Fruit fly (Drosophila melanogaster) whole organism, embryonic: Measurements from ENCODE around the gene CG14220.

Source experiments
- Abd-B ChIP-seq: fragments of 200-800 bp; sonication (Bioruptor generic); optimal IDR thresholded peaks from 2 replicates; lab custom pipeline; 2018; ENCODE audit warnings: missing biosample characterization, mild to moderate bottlenecking, missing genetic modification characterization, moderate library complexity
- Adf1 ChIP-seq: fragments of 200-800 bp; sonication (Bioruptor generic); IDR thresholded peaks from 2 replicates; pipeline ENCODE4 v1.3.6; 2022; ENCODE audit warnings: missing biosample characterization, missing genetic modification characterization
- CG12155 ChIP-seq: fragments of 200-800 bp; sonication (Bioruptor generic); optimal IDR thresholded peaks from 3 replicates; lab custom pipeline; 2016; ENCODE audit warnings: missing biosample characterization, missing genetic modification characterization
- CG12744 ChIP-seq: fragments of 200-800 bp; sonication (Bioruptor generic); optimal IDR thresholded peaks from 2 replicates; lab custom pipeline; 2016; ENCODE audit warnings: missing biosample characterization, missing genetic modification characterization
- CG14014 ChIP-seq: fragments of 200-800 bp; sonication (Bioruptor generic); IDR thresholded peaks from 2 replicates; pipeline ENCODE4 v1.3.6; 2022; ENCODE audit warnings: missing biosample characterization, missing genetic modification characterization
- CG16815 ChIP-seq: fragments of 200-800 bp; sonication (Bioruptor generic); optimal IDR thresholded peaks from 3 replicates; lab custom pipeline; 2017; ENCODE audit warnings: missing biosample characterization, mild to moderate bottlenecking, missing genetic modification characterization
- CG2116 ChIP-seq: fragments of 200-800 bp; sonication (Bioruptor generic); optimal IDR thresholded peaks from 3 replicates; lab custom pipeline; 2018; ENCODE audit warnings: missing biosample characterization, mild to moderate bottlenecking, missing genetic modification characterization
- CG2889 ChIP-seq: fragments of 200-800 bp; sonication (Bioruptor generic); IDR thresholded peaks from 3 replicates; pipeline ENCODE4 v1.3.6; 2022; ENCODE audit warnings: missing biosample characterization, missing genetic modification characterization
- CG32532 ChIP-seq: fragments of 200-800 bp; sonication (Bioruptor generic); IDR thresholded peaks from 2 replicates; pipeline ENCODE4 v1.3.6; 2022; ENCODE audit warnings: missing biosample characterization, missing genetic modification characterization
- CG42726 ChIP-seq: fragments of 200-800 bp; sonication (Bioruptor generic); IDR thresholded peaks from 2 replicates; pipeline ENCODE4 v1.3.6; 2022; ENCODE audit warnings: missing biosample characterization, missing genetic modification characterization; ENCODE audit not compliant: partially characterized antibody
- CG4820 ChIP-seq: fragments of 200-800 bp; sonication (Bioruptor generic); optimal IDR thresholded peaks from 3 replicates; lab custom pipeline; 2016; ENCODE audit warnings: missing biosample characterization, missing genetic modification characterization
- CG4854 ChIP-seq: fragments of 200-800 bp; sonication (Bioruptor generic); optimal IDR thresholded peaks from 2 replicates; lab custom pipeline; 2016; ENCODE audit warnings: missing biosample characterization, missing genetic modification characterization, inconsistent platforms
- CG5180 ChIP-seq: fragments of 200-800 bp; sonication (Bioruptor generic); optimal IDR thresholded peaks from 3 replicates; lab custom pipeline; 2017; ENCODE audit warnings: missing biosample characterization, missing genetic modification characterization, mild to moderate bottlenecking, moderate library complexity, missing genetic modification reagents
- CG6175 ChIP-seq: fragments of 200-800 bp; sonication (Bioruptor generic); IDR thresholded peaks from 3 replicates; pipeline ENCODE4 v1.3.6; 2022; ENCODE audit warnings: missing biosample characterization, missing genetic modification characterization
- CG6683 ChIP-seq: fragments of 200-800 bp; sonication (Bioruptor generic); optimal IDR thresholded peaks from 2 replicates; lab custom pipeline; 2017; ENCODE audit warnings: missing biosample characterization, mild to moderate bottlenecking, missing genetic modification characterization, missing genetic modification reagents
- CG6854 ChIP-seq: fragments of 200-800 bp; sonication (Bioruptor generic); optimal IDR thresholded peaks from 3 replicates; lab custom pipeline; 2017; ENCODE audit warnings: missing biosample characterization, mild to moderate bottlenecking, missing genetic modification characterization
- CG7357 ChIP-seq: fragments of 200-800 bp; sonication (Bioruptor generic); IDR thresholded peaks from 3 replicates; pipeline ENCODE4 v1.3.6; 2022; ENCODE audit warnings: missing biosample characterization, missing genetic modification characterization
- CG7372 ChIP-seq: fragments of 200-800 bp; sonication (Bioruptor generic); IDR thresholded peaks from 2 replicates; pipeline ENCODE4 v1.3.6; 2022; ENCODE audit warnings: missing biosample characterization, missing genetic modification characterization
- CG7786 ChIP-seq: fragments of 200-800 bp; sonication (Bioruptor generic); optimal IDR thresholded peaks from 2 replicates; lab custom pipeline; 2016; ENCODE audit warnings: missing biosample characterization, missing genetic modification characterization
- CG8290 ChIP-seq, 3 experiments: fragments of 200-800 bp; sonication (Bioruptor generic); optimal IDR thresholded peaks; 2 replicates each; lab custom pipeline; 2016 to 2019; ENCODE audit warnings: missing biosample characterization in 3 of 3, missing genetic modification characterization in 3 of 3, mild to moderate bottlenecking in 2 of 3, moderate library complexity in 1 of 3
- CG8478 ChIP-seq: fragments of >200 bp; optimal IDR thresholded peaks from 2 replicates; lab custom pipeline; 2018
- CG8944 ChIP-seq: fragments of 200-800 bp; sonication (Bioruptor generic); optimal IDR thresholded peaks from 3 replicates; lab custom pipeline; 2016; ENCODE audit warnings: missing biosample characterization, missing genetic modification characterization
- CoRest ChIP-seq: fragments of 200-800 bp; sonication (Bioruptor generic); optimal IDR thresholded peaks from 3 replicates; lab custom pipeline; 2018; ENCODE audit warnings: missing biosample characterization, mild to moderate bottlenecking, missing genetic modification characterization, moderate library complexity
- Doc2 ChIP-seq: fragments of 200-800 bp; sonication (Bioruptor generic); IDR thresholded peaks from 2 replicates; pipeline ENCODE4 v1.3.6; 2022; ENCODE audit warnings: missing biosample characterization, missing genetic modification characterization
- Elba2 ChIP-seq: fragments of 200-800 bp; sonication (Bioruptor generic); optimal IDR thresholded peaks from 3 replicates; lab custom pipeline; 2016; ENCODE audit warnings: missing biosample characterization, missing genetic modification characterization
- H2.0 ChIP-seq: fragments of 200-800 bp; sonication (Bioruptor generic); IDR thresholded peaks from 2 replicates; pipeline ENCODE4 v1.3.6; 2022; ENCODE audit warnings: missing biosample characterization, missing genetic modification characterization
- MTF-1 ChIP-seq: fragments of 200-800 bp; sonication (Bioruptor generic); optimal IDR thresholded peaks from 2 replicates; lab custom pipeline; 2018; ENCODE audit warnings: missing biosample characterization, mild to moderate bottlenecking, missing genetic modification characterization, borderline replicate concordance
- Max ChIP-seq: fragments of 200-800 bp; sonication (Bioruptor generic); optimal IDR thresholded peaks from 2 replicates; lab custom pipeline; 2016; ENCODE audit warnings: missing biosample characterization, mild to moderate bottlenecking, missing genetic modification characterization
- Neu2 ChIP-seq: fragments of 200-800 bp; sonication (Bioruptor generic); optimal IDR thresholded peaks from 3 replicates; lab custom pipeline; 2016; ENCODE audit warnings: missing biosample characterization, missing genetic modification characterization, borderline replicate concordance
- Nf-YA ChIP-seq: fragments of 200-800 bp; sonication (Bioruptor generic); IDR thresholded peaks from 2 replicates; pipeline ENCODE4 v1.3.6; 2022; ENCODE audit warnings: missing biosample characterization, missing genetic modification characterization
- Pdp1 ChIP-seq, 2 experiments: fragments of 200-800 bp; sonication (Bioruptor generic); optimal IDR thresholded peaks; 3 replicates each; lab custom pipeline; 2016; ENCODE audit warnings: missing biosample characterization in 2 of 2, missing genetic modification characterization in 2 of 2, mild to moderate bottlenecking in 1 of 2, moderate library complexity in 1 of 2
- Poxn ChIP-seq: fragments of 200-800 bp; sonication (Bioruptor generic); IDR thresholded peaks from 2 replicates; pipeline ENCODE4 v1.3.6; 2022; ENCODE audit warnings: missing biosample characterization, missing genetic modification characterization
- Xrp1 ChIP-seq: fragments of 200-800 bp; sonication (Bioruptor generic); IDR thresholded peaks from 2 replicates; pipeline ENCODE4 v1.3.6; 2022; ENCODE audit warnings: missing biosample characterization, missing genetic modification characterization
- az2 ChIP-seq: fragments of 200-800 bp; sonication (Bioruptor generic); optimal IDR thresholded peaks from 3 replicates; lab custom pipeline; 2016; ENCODE audit warnings: missing biosample characterization, missing genetic modification characterization
- bbx ChIP-seq: fragments of 200-800 bp; sonication (Bioruptor generic); IDR thresholded peaks from 2 replicates; pipeline ENCODE4 v1.3.6; 2022; ENCODE audit warnings: missing biosample characterization, missing genetic modification characterization; ENCODE audit not compliant: partially characterized antibody
- bigmax ChIP-seq: fragments of 200-800 bp; sonication (Bioruptor generic); optimal IDR thresholded peaks from 2 replicates; lab custom pipeline; 2018; ENCODE audit warnings: missing biosample characterization, mild to moderate bottlenecking, missing genetic modification characterization
- crol ChIP-seq: fragments of 200-800 bp; sonication (Bioruptor generic); IDR thresholded peaks from 2 replicates; pipeline ENCODE4 v1.3.6; 2022; ENCODE audit warnings: missing biosample characterization, missing genetic modification characterization
- dpn ChIP-seq, 2 experiments: fragments of 200-800 bp; sonication (Bioruptor generic); optimal IDR thresholded peaks; 3 replicates each; lab custom pipeline; 2016; ENCODE audit warnings: missing biosample characterization in 2 of 2, missing genetic modification characterization in 2 of 2
- exex ChIP-seq: fragments of 200-800 bp; sonication (Bioruptor generic); optimal IDR thresholded peaks from 4 replicates; lab custom pipeline; 2018; ENCODE audit warnings: missing biosample characterization, mild to moderate bottlenecking, missing genetic modification characterization, moderate library complexity
- fd3F ChIP-seq: fragments of 200-800 bp; sonication (Bioruptor generic); optimal IDR thresholded peaks from 2 replicates; lab custom pipeline; 2018; ENCODE audit warnings: missing biosample characterization, mild to moderate bottlenecking, missing genetic modification characterization, moderate library complexity
- fu2 ChIP-seq: fragments of 200-800 bp; sonication (Bioruptor generic); optimal IDR thresholded peaks from 2 replicates; lab custom pipeline; 2016; ENCODE audit warnings: missing biosample characterization, missing genetic modification characterization
- grau ChIP-seq: fragments of 200-800 bp; optimal IDR thresholded peaks from 3 replicates; lab custom pipeline; 2019; ENCODE audit warnings: missing biosample characterization, mild to moderate bottlenecking, missing genetic modification characterization, moderate library complexity
- lmd ChIP-seq: fragments of 200-800 bp; sonication (Bioruptor generic); IDR thresholded peaks from 2 replicates; pipeline ENCODE4 v1.3.6; 2022; ENCODE audit warnings: missing biosample characterization, missing genetic modification characterization
- phol ChIP-seq: fragments of 200-800 bp; sonication (Bioruptor generic); optimal IDR thresholded peaks from 3 replicates; lab custom pipeline; 2018; ENCODE audit warnings: missing biosample characterization, mild to moderate bottlenecking, missing genetic modification characterization, moderate library complexity
- ssp ChIP-seq: fragments of 200-800 bp; sonication (Bioruptor generic); IDR thresholded peaks from 2 replicates; pipeline ENCODE4 v1.3.6; 2022; ENCODE audit warnings: missing biosample characterization, missing genetic modification characterization
- sug ChIP-seq: fragments of 200-800 bp; optimal IDR thresholded peaks from 2 replicates; lab custom pipeline; 2019; ENCODE audit warnings: missing biosample characterization, mild to moderate bottlenecking, missing genetic modification characterization, moderate library complexity
- tgo ChIP-seq: fragments of 200-800 bp; sonication (Bioruptor generic); IDR thresholded peaks from 3 replicates; pipeline ENCODE4 v1.3.6; 2022; ENCODE audit warnings: missing biosample characterization, missing genetic modification characterization
- trh ChIP-seq: fragments of 200-800 bp; sonication (Bioruptor generic); optimal IDR thresholded peaks from 2 replicates; lab custom pipeline; 2016; ENCODE audit warnings: missing biosample characterization, missing genetic modification characterization
- tup ChIP-seq: fragments of 200-800 bp; sonication (Bioruptor generic); optimal IDR thresholded peaks from 2 replicates; lab custom pipeline; 2016; ENCODE audit warnings: missing biosample characterization, mild to moderate bottlenecking, missing genetic modification characterization, moderate library complexity
- yki ChIP-seq: fragments of >200 bp; optimal IDR thresholded peaks from 3 replicates; lab custom pipeline; 2018
- zfh1 ChIP-seq: fragments of 200-800 bp; sonication (Bioruptor generic); IDR thresholded peaks from 3 replicates; pipeline ENCODE4 v1.3.6; 2022; ENCODE audit warnings: missing biosample characterization, missing genetic modification characterization

CG14220 gene

DNA sequence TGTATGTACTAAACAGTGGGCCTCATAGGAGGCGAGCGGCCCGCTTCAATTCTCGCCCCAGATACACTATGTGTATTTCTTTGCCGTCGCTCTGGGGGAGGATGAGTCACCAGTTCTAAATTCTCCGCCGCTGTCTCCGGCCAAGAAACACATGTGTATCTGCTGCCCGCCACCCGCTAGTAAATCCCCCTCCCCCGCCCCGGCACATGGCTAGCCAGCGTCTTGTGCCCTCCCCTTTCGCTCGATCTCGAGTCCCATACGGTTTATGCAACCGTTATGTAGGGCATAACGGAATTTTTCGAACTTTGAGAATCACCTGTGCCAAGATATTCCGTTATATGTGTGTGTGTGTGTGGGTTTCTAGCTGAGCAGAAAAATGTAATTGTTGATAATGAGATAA lies 4.3 kb upstream of the CG14220 start (continued):
- TF ChIP-seq Neu2 (GFP tag; lab: Kevin White, UChicago) (no peak), Pdp1 (GFP tag; optimal IDR thresholded peaks at IDR 0.05; lab: Kevin White, UChicago) (peak in 1 of 2 experiments; percentile 85), crol (GFP tag; lab: Robert Waterston, UW) (peak; percentile 96), CG4820 (GFP tag; lab: Kevin White, UChicago) (no peak), CG4854 (GFP tag; lab: Kevin White, UChicago) (no peak), fd3F (GFP tag; lab: Kevin White, UChicago) (no peak), exex (peak; percentile 32), CG6683 (GFP tag; lab: Kevin White, UChicago) (no peak), CG8290 (GFP tag; optimal IDR thresholded peaks at IDR 0.05; lab: Kevin White, UChicago) (no peak), CG8290 (tag; optimal IDR thresholded peaks at IDR 0.05; lab: Kevin White, UChicago) (peak in 1 of 2 experiments; percentile 40), phol (no peak), CG14014 (GFP tag; lab: Robert Waterston, UW) (no peak), CG8478 (lab: Kevin White, UChicago) (no peak), Poxn (GFP tag; lab: Robert Waterston, UW) (no peak), bbx (GFP tag; lab: Robert Waterston, UW) (0 out of 2 replicates have a peak, but pooled peaks have one; percentile 20), Max (GFP tag; lab: Kevin White, UChicago) (no peak), Doc2 (no peak), Adf1 (peak; percentile 9; the same call in 1 of the 2 replicates), CG7372 (GFP tag; lab: Robert Waterston, UW) (no peak)
- TF ChIP-seq, all 482 proteins: peak for 26

DNA sequence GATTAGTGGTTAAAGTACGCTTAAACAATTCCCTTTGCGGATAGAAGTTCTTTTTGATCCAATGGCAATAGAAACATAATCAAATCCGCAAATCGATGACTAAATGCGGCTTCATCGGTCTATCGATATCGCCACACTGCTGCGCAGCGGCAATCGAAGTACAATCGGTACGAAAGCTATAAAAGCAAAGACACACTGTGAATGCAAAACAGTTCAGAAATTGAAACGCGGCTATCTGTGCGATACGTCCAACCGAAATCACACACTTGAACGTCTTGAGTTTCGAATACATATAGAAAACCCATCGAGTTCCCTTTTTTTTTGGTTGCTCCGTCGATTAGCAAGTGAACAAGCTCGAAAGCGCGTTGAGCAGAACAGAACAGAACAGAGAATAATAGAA lies 3.3 kb upstream of the CG14220 start, which contains the start of gene CG14207:
TSS of gene CG14207 (plus strand) at position 203 of the 400 bp plus-strand sequence.
- TF ChIP-seq zfh1 (GFP tag; lab: Robert Waterston, UW) = no peak
- peak; percentile 9 for TF ChIP-seq MTF-1 (GFP tag; lab: Kevin White, UChicago)
- no peak for TF ChIP-seq az2 (GFP tag; lab: Kevin White, UChicago)
- no peak for TF ChIP-seq Nf-YA (GFP tag; lab: Robert Waterston, UW)
- TF ChIP-seq yki = no peak
- TF ChIP-seq grau (tag; lab: Kevin White, UChicago) = peak; percentile 25
- no peak for TF ChIP-seq CG6175 (GFP tag; lab: Robert Waterston, UW)
- no peak for TF ChIP-seq CG12744 (GFP tag; lab: Kevin White, UChicago)
- no peak for TF ChIP-seq CG8290 (GFP tag; optimal IDR thresholded peaks at IDR 0.05; lab: Kevin White, UChicago)
- peak in 1 of 2 experiments; percentile 63 for TF ChIP-seq CG8290 (tag; optimal IDR thresholded peaks at IDR 0.05; lab: Kevin White, UChicago)
- TF ChIP-seq tup (GFP tag; lab: Kevin White, UChicago) = no peak
- TF ChIP-seq fu2 (GFP tag; lab: Kevin White, UChicago) = no peak
- no peak for TF ChIP-seq Elba2 (GFP tag; lab: Kevin White, UChicago)
- no peak for TF ChIP-seq CG7786
- TF ChIP-seq CG6854 (GFP tag; lab: Kevin White, UChicago) = peak; percentile 39
- TF ChIP-seq bigmax (GFP tag; lab: Kevin White, UChicago) = no peak
- peak; percentile 12 for TF ChIP-seq CG5180 (GFP tag; lab: Kevin White, UChicago)
- TF ChIP-seq H2.0 = no peak
- TF ChIP-seq CG2889 (GFP tag; lab: Robert Waterston, UW) = no peak
- peak; percentile 9; the same call in 1 of the 2 replicates for TF ChIP-seq CG32532 (GFP tag; lab: Robert Waterston, UW)
- no peak for TF ChIP-seq trh (GFP tag; lab: Kevin White, UChicago)
- TF ChIP-seq CG42726 (GFP tag; lab: Robert Waterston, UW) = peak; percentile 59; the same call in 1 of the 2 replicates
- no peak for TF ChIP-seq CG7357
- TF ChIP-seq CG16815 (GFP tag; lab: Kevin White, UChicago) = no peak
- TF ChIP-seq CG8944 = no peak
- TF ChIP-seq ssp = no peak
- no peak for TF ChIP-seq Xrp1 (GFP tag; lab: Robert Waterston, UW)
- no peak for TF ChIP-seq CoRest (tag; lab: Kevin White, UChicago)
- TF ChIP-seq dpn (GFP tag; optimal IDR thresholded peaks at IDR 0.05; lab: Kevin White, UChicago) = peak in 1 of 2 experiments; percentile 18
- no peak for TF ChIP-seq tgo (GFP tag; lab: Robert Waterston, UW)
- TF ChIP-seq Abd-B = no peak
- no peak for TF ChIP-seq CG12155 (GFP tag; lab: Kevin White, UChicago)
- no peak for TF ChIP-seq lmd (GFP tag; lab: Robert Waterston, UW)
- TF ChIP-seq sug (tag; lab: Kevin White, UChicago) = no peak
- TF ChIP-seq CG2116 (GFP tag; lab: Kevin White, UChicago) = peak; percentile 86
